Fruit fly (Drosophila melanogaster): ENCODE measurements around the gene mtDNA-helicase.

Gene mtDNA-helicase

DNA sequence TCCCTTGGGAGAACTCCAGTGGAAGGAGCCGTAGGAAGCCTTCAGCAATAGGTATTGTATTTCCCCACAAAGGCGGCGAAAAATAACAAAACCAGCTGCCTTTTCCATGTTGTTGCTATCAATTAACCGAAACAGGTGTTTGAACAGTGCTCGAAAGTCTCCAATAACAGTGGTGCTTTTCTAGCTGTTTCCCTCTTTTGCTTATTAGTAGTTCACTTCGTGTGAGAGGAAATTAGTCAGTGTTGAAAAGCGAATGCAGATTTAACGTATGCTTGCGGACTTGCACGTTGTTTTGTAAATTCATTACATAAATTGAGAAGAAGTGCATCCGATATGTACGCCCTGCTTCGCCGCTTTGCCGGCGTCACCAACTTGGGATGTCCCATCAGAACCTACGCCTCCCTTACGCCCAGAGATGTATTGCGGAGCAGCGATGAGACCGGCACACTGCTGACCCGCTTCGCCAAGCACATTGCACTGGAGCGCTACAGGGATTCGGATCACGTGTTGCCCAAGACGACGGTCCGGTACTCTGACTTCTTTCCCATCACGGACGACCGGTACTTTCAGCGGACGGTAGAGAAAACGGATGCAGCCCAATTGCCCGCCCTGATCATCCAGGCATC lies 45.5 kb upstream of the mtDNA-helicase start, which contains the start of the genes Datp and CG4619 (continued):
- peak; percentile 79 for TF ChIP-seq pzg (GFP tag; optimal IDR thresholded peaks at IDR 0.05)
- peak; percentile 96 for TF ChIP-seq Med (GFP tag)
- peak; percentile 51 for TF ChIP-seq Ets97D (GFP tag; optimal IDR thresholded peaks at IDR 0.05)
- TF ChIP-seq Mad (GFP tag; optimal IDR thresholded peaks at IDR 0.05), result peak; percentile 14
- TF ChIP-seq MBD-R2 (GFP tag; IDR thresholded peaks at IDR 0.05), result peak; percentile 93
- TF ChIP-seq tll (GFP tag; optimal IDR thresholded peaks at IDR 0.05), result no peak
- TF ChIP-seq CG6254 (GFP tag; optimal IDR thresholded peaks at IDR 0.05), result no peak
- TF ChIP-seq CG7357 (GFP tag; IDR thresholded peaks at IDR 0.05), result no peak
- peak; percentile 23 for TF ChIP-seq Hsf (GFP tag; optimal IDR thresholded peaks at IDR 0.05)
- TF ChIP-seq CG9727 (GFP tag; optimal IDR thresholded peaks at IDR 0.05), result no peak
- no peak for TF ChIP-seq CG32767 (GFP tag; IDR thresholded peaks at IDR 0.05)
- TF ChIP-seq CG2129 (GFP tag; IDR thresholded peaks at IDR 0.05; ENCODE audit: partially characterized antibody), result no peak
- TF ChIP-seq sr (GFP tag; IDR thresholded peaks at IDR 0.05), result no peak
- no peak for TF ChIP-seq CG1233 (GFP tag; optimal IDR thresholded peaks at IDR 0.05)
- TF ChIP-seq maf-S (GFP tag; optimal IDR thresholded peaks at IDR 0.05), result peak; percentile 25
- no peak for TF ChIP-seq jigr1 (GFP tag; IDR thresholded peaks at IDR 0.05)
- no peak for TF ChIP-seq vnd (GFP tag; IDR thresholded peaks at IDR 0.05; ENCODE audit: partially characterized antibody)
- TF ChIP-seq CG12219 (GFP tag; optimal IDR thresholded peaks at IDR 0.05), result peak; percentile 13
- no peak for TF ChIP-seq Sox100B (GFP tag; optimal IDR thresholded peaks at IDR 0.05)
- TF ChIP-seq CG17912 (GFP tag; optimal IDR thresholded peaks at IDR 0.05), result peak; percentile 56
- no peak for TF ChIP-seq CG18011 (GFP tag; optimal IDR thresholded peaks at IDR 0.05)
- no peak for TF ChIP-seq dmrt11E (tag; optimal IDR thresholded peaks at IDR 0.05)
- 0 out of 3 replicates have a peak, but pooled peaks have one; percentile 24 for TF ChIP-seq knrl (GFP tag; IDR thresholded peaks at IDR 0.05; ENCODE audit: partially characterized antibody)
- no peak for TF ChIP-seq nerfin-2 (GFP tag; IDR thresholded peaks at IDR 0.05; ENCODE audit: partially characterized antibody)
- peak; percentile 28 for TF ChIP-seq CG8089 (GFP tag; optimal IDR thresholded peaks at IDR 0.05)
- peak; percentile 24 for TF ChIP-seq gro (GFP tag; optimal IDR thresholded peaks at IDR 0.05)
- peak; percentile 74 for TF ChIP-seq CG1603 (tag; optimal IDR thresholded peaks at IDR 0.05)
- TF ChIP-seq zen2 (GFP tag; IDR thresholded peaks at IDR 0.05; ENCODE audit: partially characterized antibody), result no peak
- TF ChIP-seq CG3281 (GFP tag; optimal IDR thresholded peaks at IDR 0.05), result peak; percentile 32
- peak; percentile 97 for TF ChIP-seq kah (GFP tag; optimal IDR thresholded peaks at IDR 0.05)
- TF ChIP-seq CG7963 (GFP tag; IDR thresholded peaks at IDR 0.05; ENCODE audit: partially characterized antibody), result no peak; the same call in 2 of the 3 replicates
- TF ChIP-seq crol (GFP tag; IDR thresholded peaks at IDR 0.05), result no peak
- no peak for TF ChIP-seq Dfd (GFP tag; optimal IDR thresholded peaks at IDR 0.05)
- TF ChIP-seq CG17186 (GFP tag; optimal IDR thresholded peaks at IDR 0.05), result peak; percentile 40
- TF ChIP-seq CG15479 (GFP tag; optimal IDR thresholded peaks at IDR 0.05), result no peak
- no peak for TF ChIP-seq gfzf (GFP tag; optimal IDR thresholded peaks at IDR 0.05)
- no peak for TF ChIP-seq eyg (GFP tag; optimal IDR thresholded peaks at IDR 0.05)
- no peak for TF ChIP-seq CG12236 (GFP tag; optimal IDR thresholded peaks at IDR 0.05)
- TF ChIP-seq CG43689 (GFP tag; IDR thresholded peaks at IDR 0.05), result no peak
- TF ChIP-seq CG1832 (GFP tag; optimal IDR thresholded peaks at IDR 0.05), result no peak
- no peak for TF ChIP-seq CG10565 (GFP tag; optimal IDR thresholded peaks at IDR 0.05)
- peak; percentile 89 for TF ChIP-seq dm (GFP tag; optimal IDR thresholded peaks at IDR 0.05)
- TF ChIP-seq CG30020 (tag; optimal IDR thresholded peaks at IDR 0.05), result no peak
- TF ChIP-seq psq (GFP tag; optimal IDR thresholded peaks at IDR 0.05), result no peak
- TF ChIP-seq C15 (GFP tag; IDR thresholded peaks at IDR 0.05), result no peak
- no peak for TF ChIP-seq CG8478 (optimal IDR thresholded peaks at IDR 0.05)
- TF ChIP-seq slbo (GFP tag; IDR thresholded peaks at IDR 0.05), result peak; percentile 71
- no peak for TF ChIP-seq CG2875 (GFP tag; optimal IDR thresholded peaks at IDR 0.05)
- TF ChIP-seq HLHmδ (GFP tag; optimal IDR thresholded peaks at IDR 0.05), result no peak
- peak; percentile 81 for TF ChIP-seq B-H2 (GFP tag; optimal IDR thresholded peaks at IDR 0.05)

Measured in whole organism, embryonic.